Fruit fly (Drosophila melanogaster): ENCODE measurements around the gene Caf1-180.

Caf1-180 gene

DNA sequence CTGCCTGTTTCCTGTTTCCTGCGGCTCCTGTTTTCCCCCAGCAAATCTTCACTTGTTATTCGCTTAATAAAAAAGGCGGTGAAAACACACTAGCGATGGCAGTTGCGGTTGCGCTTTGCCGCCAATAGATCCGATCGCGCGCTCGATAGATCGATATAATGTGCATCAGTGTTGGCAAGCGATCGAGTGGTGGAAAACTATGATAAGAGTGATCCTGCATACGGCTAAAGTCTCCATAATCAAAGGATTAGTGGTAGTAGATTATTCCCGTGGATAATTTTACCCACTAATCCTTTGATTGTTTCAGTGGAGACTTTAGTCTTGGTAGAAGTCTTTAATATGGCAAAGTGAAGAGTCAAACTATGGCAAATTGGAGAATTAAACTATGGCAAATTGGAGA lies at the start of gene Caf1-180 (continued):
- TF ChIP-seq Adf1 (GFP tag; IDR thresholded peaks at IDR 0.05), result no peak
- peak; percentile 65 for TF ChIP-seq CTCF (GFP tag; optimal IDR thresholded peaks at IDR 0.05)
- TF ChIP-seq CG6272 (GFP tag; IDR thresholded peaks at IDR 0.05), result 0 out of 2 replicates have a peak, but pooled peaks have one; percentile 18
- no peak for TF ChIP-seq CG1529 (GFP tag; optimal IDR thresholded peaks at IDR 0.05)
- no peak for TF ChIP-seq Rx (GFP tag; IDR thresholded peaks at IDR 0.05)
- TF ChIP-seq p53 (GFP tag; optimal IDR thresholded peaks at IDR 0.05), result no peak
- TF ChIP-seq zen2 (GFP tag; IDR thresholded peaks at IDR 0.05; ENCODE audit: partially characterized antibody), result peak; percentile 58; the same call in 1 of the 3 replicates
- TF ChIP-seq CG16863 (GFP tag; optimal IDR thresholded peaks at IDR 0.05), result no peak
- TF ChIP-seq CG16779 (GFP tag; IDR thresholded peaks at IDR 0.05), result no peak
- no peak for TF ChIP-seq ranshi (GFP tag; IDR thresholded peaks at IDR 0.05)
- TF ChIP-seq gro (GFP tag; optimal IDR thresholded peaks at IDR 0.05), result peak; percentile 1
- TF ChIP-seq ap (GFP tag; IDR thresholded peaks at IDR 0.05), result no peak
- no peak for TF ChIP-seq CG10959 (GFP tag; IDR thresholded peaks at IDR 0.05)
- no peak for TF ChIP-seq CG5180 (GFP tag; optimal IDR thresholded peaks at IDR 0.05)
- TF ChIP-seq MESR4 (GFP tag; optimal IDR thresholded peaks at IDR 0.05), result peak; percentile 26
- TF ChIP-seq Trl (optimal IDR thresholded peaks at IDR 0.05), result no peak
- TF ChIP-seq Trl (GFP tag; optimal IDR thresholded peaks at IDR 0.05), result peak; percentile 14
- no peak for TF ChIP-seq CG33557 (GFP tag; optimal IDR thresholded peaks at IDR 0.05)
- TF ChIP-seq CG12155 (GFP tag; optimal IDR thresholded peaks at IDR 0.05), result no peak
- TF ChIP-seq Fer2 (tag; optimal IDR thresholded peaks at IDR 0.05), result no peak
- TF ChIP-seq sim (GFP tag; IDR thresholded peaks at IDR 0.05), result no peak
- TF ChIP-seq CrebB (tag; optimal IDR thresholded peaks at IDR 0.05), result no peak
- TF ChIP-seq CG17359 (tag; optimal IDR thresholded peaks at IDR 0.05), result no peak
- TF ChIP-seq H2.0 (GFP tag; IDR thresholded peaks at IDR 0.05), result no peak
- 0 out of 2 replicates have a peak, but pooled peaks have one; percentile 11 for TF ChIP-seq ssp (GFP tag; IDR thresholded peaks at IDR 0.05)
- TF ChIP-seq row (GFP tag; IDR thresholded peaks at IDR 0.05), result peak; percentile 36; the same call in 2 of the 3 replicates
- TF ChIP-seq fd3F (GFP tag; optimal IDR thresholded peaks at IDR 0.05), result no peak
- no peak for TF ChIP-seq h (optimal IDR thresholded peaks at IDR 0.05)
- no peak for TF ChIP-seq CG13775 (GFP tag; optimal IDR thresholded peaks at IDR 0.05)
- no peak for TF ChIP-seq Gsc (GFP tag; IDR thresholded peaks at IDR 0.05)
- no peak for TF ChIP-seq Sox100B (GFP tag; optimal IDR thresholded peaks at IDR 0.05)
- no peak for TF ChIP-seq CG6813 (GFP tag; optimal IDR thresholded peaks at IDR 0.05)
- no peak for TF ChIP-seq CG15479 (GFP tag; optimal IDR thresholded peaks at IDR 0.05)
- no peak for TF ChIP-seq CG31224 (GFP tag; IDR thresholded peaks at IDR 0.05)
- TF ChIP-seq phol (tag; optimal IDR thresholded peaks at IDR 0.05), result peak; percentile 43
- no peak for TF ChIP-seq CG9609 (GFP tag; optimal IDR thresholded peaks at IDR 0.05)
- TF ChIP-seq repo (GFP tag; optimal IDR thresholded peaks at IDR 0.05), result no peak
- no peak for TF ChIP-seq HHEX (GFP tag; optimal IDR thresholded peaks at IDR 0.05)
- TF ChIP-seq CG32772 (GFP tag; IDR thresholded peaks at IDR 0.05), result no peak
- no peak for TF ChIP-seq Bteb2 (GFP tag; optimal IDR thresholded peaks at IDR 0.05)
- TF ChIP-seq peb (GFP tag; IDR thresholded peaks at IDR 0.05), result no peak
- TF ChIP-seq ttk (GFP tag; IDR thresholded peaks at IDR 0.05), result no peak
- TF ChIP-seq CG3726 (GFP tag; IDR thresholded peaks at IDR 0.05), result no peak
- no peak for TF ChIP-seq CG10565 (GFP tag; optimal IDR thresholded peaks at IDR 0.05)
- TF ChIP-seq MBD-R2 (GFP tag; IDR thresholded peaks at IDR 0.05), result peak; percentile 92
- TF ChIP-seq Deaf1 (tag; optimal IDR thresholded peaks at IDR 0.05), result no peak
- no peak for TF ChIP-seq CG7839 (tag; optimal IDR thresholded peaks at IDR 0.05)
- no peak for TF ChIP-seq ase (GFP tag; IDR thresholded peaks at IDR 0.05)
- no peak for TF ChIP-seq CG11504 (tag; optimal IDR thresholded peaks at IDR 0.05)
- TF ChIP-seq Antp (GFP tag; optimal IDR thresholded peaks at IDR 0.05), result peak; percentile 42
- no peak for TF ChIP-seq B-H1 (GFP tag; IDR thresholded peaks at IDR 0.05)
- TF ChIP-seq nerfin-1 (tag; optimal IDR thresholded peaks at IDR 0.05), result no peak
- no peak for TF ChIP-seq CG17802 (tag; optimal IDR thresholded peaks at IDR 0.05)
- no peak for TF ChIP-seq Chrac-16 (GFP tag; optimal IDR thresholded peaks at IDR 0.05)
